Fruit fly (Drosophila melanogaster): ENCODE data around the gene Got2.
A peak's percentile ranks its signal among the peaks of the same experiment; 100 is the strongest.

The Got2 gene

dm6 chr2L:1973957-1974356, 13.6 kb downstream of the Got2 start, which contains the start of gene Der-1 (continued):
- TF ChIP-seq Lpt (GFP tag; optimal IDR thresholded peaks at IDR 0.05) (no peak), fd102C (GFP tag; optimal IDR thresholded peaks at IDR 0.05) (no peak), CG15696 (tag; optimal IDR thresholded peaks at IDR 0.05) (no peak), CG1024 (GFP tag; IDR thresholded peaks at IDR 0.05) (no peak), pum (GFP tag; optimal IDR thresholded peaks at IDR 0.05) (no peak), CG31441 (GFP tag; IDR thresholded peaks at IDR 0.05) (no peak), tap (tag; optimal IDR thresholded peaks at IDR 0.05) (no peak), Awh (GFP tag; IDR thresholded peaks at IDR 0.05) (no peak), Oli (tag; optimal IDR thresholded peaks at IDR 0.05) (no peak), slbo (GFP tag; IDR thresholded peaks at IDR 0.05) (peak; percentile 29; the same call in 1 of the 2 replicates), CG13287 (GFP tag; IDR thresholded peaks at IDR 0.05; ENCODE audit: partially characterized antibody) (peak; percentile 95), Six4 (GFP tag; optimal IDR thresholded peaks at IDR 0.05) (no peak), CG17361 (GFP tag; IDR thresholded peaks at IDR 0.05) (no peak), pros (GFP tag; optimal IDR thresholded peaks at IDR 0.05) (no peak), az2 (GFP tag; optimal IDR thresholded peaks at IDR 0.05) (no peak), toy (GFP tag; IDR thresholded peaks at IDR 0.05) (no peak), ash1 (GFP tag; optimal IDR thresholded peaks at IDR 0.05) (no peak), CG12071 (GFP tag; optimal IDR thresholded peaks at IDR 0.05) (no peak), onecut (GFP tag; IDR thresholded peaks at IDR 0.05) (no peak), CG3163 (GFP tag; optimal IDR thresholded peaks at IDR 0.05) (no peak), CG7556 (GFP tag; optimal IDR thresholded peaks at IDR 0.05) (no peak), chm (GFP tag; IDR thresholded peaks at IDR 0.05) (no peak), wor (GFP tag; IDR thresholded peaks at IDR 0.05) (no peak), lab (GFP tag; optimal IDR thresholded peaks at IDR 0.05) (no peak), abd-A (tag; optimal IDR thresholded peaks at IDR 0.05) (no peak), HLH54F (GFP tag; optimal IDR thresholded peaks at IDR 0.05) (no peak), Max (GFP tag; optimal IDR thresholded peaks at IDR 0.05) (no peak), CG6175 (GFP tag; IDR thresholded peaks at IDR 0.05) (no peak), D19B (GFP tag; optimal IDR thresholded peaks at IDR 0.05) (peak; percentile 63), CG12744 (GFP tag; optimal IDR thresholded peaks at IDR 0.05) (no peak), CG2678 (tag; optimal IDR thresholded peaks at IDR 0.05) (no peak), CG12219 (GFP tag; optimal IDR thresholded peaks at IDR 0.05) (no peak), Deaf1 (tag; optimal IDR thresholded peaks at IDR 0.05) (no peak), Vsx1 (GFP tag; optimal IDR thresholded peaks at IDR 0.05) (no peak), twi (tag; optimal IDR thresholded peaks at IDR 0.05) (no peak), sisA (GFP tag; IDR thresholded peaks at IDR 0.05) (no peak), Meics (GFP tag; optimal IDR thresholded peaks at IDR 0.05) (no peak), ase (GFP tag; IDR thresholded peaks at IDR 0.05) (no peak), PHDP (tag; optimal IDR thresholded peaks at IDR 0.05) (no peak), Elba2 (GFP tag; optimal IDR thresholded peaks at IDR 0.05) (no peak), CG1233 (GFP tag; optimal IDR thresholded peaks at IDR 0.05) (no peak), tgo (GFP tag; IDR thresholded peaks at IDR 0.05) (peak; percentile 18; the same call in 1 of the 3 replicates), sna (GFP tag; IDR thresholded peaks at IDR 0.05; ENCODE audit: partially characterized antibody) (peak; percentile 78), odd (GFP tag; optimal IDR thresholded peaks at IDR 0.05) (no peak), CG1792 (GFP tag; optimal IDR thresholded peaks at IDR 0.05) (no peak), ci (GFP tag; IDR thresholded peaks at IDR 0.05) (peak; percentile 32; the same call in 1 of the 3 replicates), CG1832 (GFP tag; optimal IDR thresholded peaks at IDR 0.05) (no peak), gsb-n (tag; optimal IDR thresholded peaks at IDR 0.05) (no peak), CG3847 (GFP tag; IDR thresholded peaks at IDR 0.05) (no peak), sd (tag; optimal IDR thresholded peaks at IDR 0.05) (no peak), insv (GFP tag; optimal IDR thresholded peaks at IDR 0.05) (no peak), her (GFP tag; optimal IDR thresholded peaks at IDR 0.05) (no peak)

All from whole organism, embryonic.